Worm (Caenorhabditis elegans) whole organism, late embryonic: Measurements from ENCODE around the gene R148.4.

Experiments used
- C08G9.2 ChIP-seq: sonication (generic microtip); optimal IDR thresholded peaks from 2 replicates; lab custom pipeline; 2016; ENCODE audit warnings: mild to moderate bottlenecking, missing genetic modification characterization, moderate library complexity, missing compliant biosample characterization
- F13H6.1 ChIP-seq: sonication (generic microtip); optimal IDR thresholded peaks from 2 replicates; lab custom pipeline; 2016; ENCODE audit warnings: missing genetic modification characterization, missing compliant biosample characterization
- K02D7.2 ChIP-seq: sonication (generic microtip); optimal IDR thresholded peaks from 2 replicates; lab custom pipeline; 2017; ENCODE audit warnings: mild to moderate bottlenecking, missing genetic modification characterization, missing compliant biosample characterization
- T23F11.4 ChIP-seq: fragments of 200-800 bp; sonication (Bioruptor generic); optimal IDR thresholded peaks from 2 replicates; lab custom pipeline; 2018; ENCODE audit warnings: mild to moderate bottlenecking, missing genetic modification characterization, missing compliant biosample characterization
- Y22D7AL.16 ChIP-seq: sonication (generic microtip); optimal IDR thresholded peaks from 2 replicates; lab custom pipeline; 2016; ENCODE audit warnings: missing genetic modification characterization, missing compliant biosample characterization
- ahr-1 ChIP-seq: sonication (generic microtip); optimal IDR thresholded peaks from 2 replicates; lab custom pipeline; 2016; ENCODE audit warnings: missing genetic modification characterization, missing compliant biosample characterization
- ama-1 ChIP-seq: fragments of 150-350 bp; optimal IDR thresholded peaks from 2 replicates; lab custom pipeline; 2014
- ceh-14 ChIP-seq: sonication (generic microtip); optimal IDR thresholded peaks from 2 replicates; lab custom pipeline; 2016; ENCODE audit warnings: missing genotype, missing genetic modification characterization, missing compliant biosample characterization
- ceh-19 ChIP-seq: fragments of 200-800 bp; sonication (Bioruptor generic); optimal IDR thresholded peaks from 2 replicates; lab custom pipeline; 2018; ENCODE audit warnings: mild to moderate bottlenecking, missing genetic modification characterization, missing compliant biosample characterization
- ceh-22 ChIP-seq: sonication (generic microtip); optimal IDR thresholded peaks from 2 replicates; lab custom pipeline; 2017; ENCODE audit warnings: missing biosample characterization, missing genetic modification characterization
- ceh-30 ChIP-seq: fragments of 150-350 bp; optimal IDR thresholded peaks from 2 replicates; lab custom pipeline; 2014; ENCODE audit warnings: missing biosample characterization, missing genetic modification characterization
- ceh-34 ChIP-seq: sonication (generic microtip); optimal IDR thresholded peaks from 2 replicates; lab custom pipeline; 2016; ENCODE audit warnings: mild to moderate bottlenecking, missing genetic modification characterization, missing compliant biosample characterization
- ceh-45 ChIP-seq: fragments of 200-800 bp; sonication (Bioruptor generic); IDR thresholded peaks from 2 replicates; pipeline ENCODE4 v1.3.6; 2022; ENCODE audit warnings: missing genetic modification reagents, missing genetic modification characterization, missing compliant biosample characterization
- ceh-48 ChIP-seq: sonication (generic microtip); optimal IDR thresholded peaks from 2 replicates; lab custom pipeline; 2016; ENCODE audit warnings: missing genetic modification characterization, inconsistent platforms, missing compliant biosample characterization
- ceh-6 ChIP-seq: fragments of 200-800 bp; sonication (Bioruptor generic); optimal IDR thresholded peaks from 2 replicates; lab custom pipeline; 2018; ENCODE audit warnings: mild to moderate bottlenecking, missing genetic modification characterization, missing compliant biosample characterization
- ceh-9 ChIP-seq: sonication (generic microtip); optimal IDR thresholded peaks from 2 replicates; lab custom pipeline; 2016; ENCODE audit warnings: mild to moderate bottlenecking, missing genetic modification characterization, inconsistent platforms, missing compliant biosample characterization
- che-1 ChIP-seq: sonication (generic microtip); optimal IDR thresholded peaks from 2 replicates; lab custom pipeline; 2016; ENCODE audit warnings: mild to moderate bottlenecking, missing genetic modification characterization, missing compliant biosample characterization
- dve-1 ChIP-seq: sonication (generic microtip); optimal IDR thresholded peaks from 2 replicates; lab custom pipeline; 2017; ENCODE audit warnings: antibody characterized with exemption, mild to moderate bottlenecking, missing genetic modification characterization, missing compliant biosample characterization
- elt-2 ChIP-seq: sonication (generic microtip); optimal IDR thresholded peaks from 2 replicates; lab custom pipeline; 2016; ENCODE audit warnings: missing genetic modification reagents, missing genetic modification characterization, missing compliant biosample characterization
- elt-4 ChIP-seq: sonication (generic microtip); optimal IDR thresholded peaks from 2 replicates; lab custom pipeline; 2016; ENCODE audit warnings: missing genetic modification characterization, missing compliant biosample characterization
- eyg-1 ChIP-seq: sonication (generic microtip); optimal IDR thresholded peaks from 2 replicates; lab custom pipeline; 2016; ENCODE audit warnings: missing genotype, missing genetic modification characterization, missing compliant biosample characterization
- fkh-10 ChIP-seq: fragments of 150-350 bp; optimal IDR thresholded peaks from 2 replicates; lab custom pipeline; 2014; ENCODE audit warnings: missing biosample characterization, missing genetic modification reagents, missing genetic modification characterization
- fkh-6 ChIP-seq: sonication (generic microtip); optimal IDR thresholded peaks from 2 replicates; lab custom pipeline; 2016; ENCODE audit warnings: missing genetic modification characterization, missing compliant biosample characterization
- gmeb-2 ChIP-seq: sonication (generic microtip); optimal IDR thresholded peaks from 2 replicates; lab custom pipeline; 2016; ENCODE audit warnings: missing genetic modification characterization, inconsistent platforms, missing compliant biosample characterization
- hlh-13 ChIP-seq: fragments of 200-800 bp; sonication (Bioruptor generic); optimal IDR thresholded peaks from 2 replicates; lab custom pipeline; 2018; ENCODE audit warnings: mild to moderate bottlenecking, missing genetic modification characterization, missing compliant biosample characterization
- hlh-30 ChIP-seq: sonication (generic microtip); optimal IDR thresholded peaks from 2 replicates; lab custom pipeline; 2017; ENCODE audit warnings: antibody characterized with exemption, missing genetic modification characterization, missing compliant biosample characterization; ENCODE audit not compliant: insufficient read depth
- hlh-6 ChIP-seq: sonication (generic microtip); optimal IDR thresholded peaks from 2 replicates; lab custom pipeline; 2016; ENCODE audit warnings: missing genotype, missing genetic modification characterization, missing compliant biosample characterization
- hlh-8 ChIP-seq: sonication (generic microtip); optimal IDR thresholded peaks from 2 replicates; lab custom pipeline; 2016; ENCODE audit warnings: missing genotype, missing genetic modification characterization, missing compliant biosample characterization
- lim-6 ChIP-seq: sonication (generic microtip); optimal IDR thresholded peaks from 2 replicates; lab custom pipeline; 2016; ENCODE audit warnings: missing genetic modification characterization, missing compliant biosample characterization
- lin-11 ChIP-seq: fragments of 200-800 bp; sonication (Bioruptor generic); optimal IDR thresholded peaks from 2 replicates; lab custom pipeline; 2018; ENCODE audit warnings: mild to moderate bottlenecking, missing genetic modification characterization, missing compliant biosample characterization
- mec-3 ChIP-seq: sonication (generic microtip); optimal IDR thresholded peaks from 2 replicates; lab custom pipeline; 2016; ENCODE audit warnings: borderline replicate concordance, missing genetic modification characterization, missing compliant biosample characterization
- nhr-11 ChIP-seq: fragments of 150-350 bp; optimal IDR thresholded peaks from 2 replicates; lab custom pipeline; 2014; ENCODE audit warnings: missing biosample characterization, missing genetic modification characterization
- nhr-232 ChIP-seq: sonication (generic microtip); optimal IDR thresholded peaks from 2 replicates; lab custom pipeline; 2016; ENCODE audit warnings: missing genetic modification characterization, missing compliant biosample characterization
- npax-4 ChIP-seq: sonication (generic microtip); optimal IDR thresholded peaks from 2 replicates; lab custom pipeline; 2016; ENCODE audit warnings: missing genetic modification characterization, missing compliant biosample characterization
- odd-2 ChIP-seq: sonication (generic microtip); optimal IDR thresholded peaks from 2 replicates; lab custom pipeline; 2017; ENCODE audit warnings: antibody characterized with exemption, mild to moderate bottlenecking, missing genetic modification characterization, missing compliant biosample characterization
- pag-3 ChIP-seq: sonication (generic microtip); optimal IDR thresholded peaks from 2 replicates; lab custom pipeline; 2016; ENCODE audit warnings: missing compliant biosample characterization, missing genetic modification characterization, borderline replicate concordance
- pat-9 ChIP-seq: fragments of 200-800 bp; sonication (Bioruptor generic); optimal IDR thresholded peaks from 2 replicates; lab custom pipeline; 2018; ENCODE audit warnings: mild to moderate bottlenecking, missing genetic modification characterization, moderate library complexity, missing compliant biosample characterization
- pax-1 ChIP-seq: fragments of 150-350 bp; optimal IDR thresholded peaks from 2 replicates; lab custom pipeline; 2014; ENCODE audit warnings: missing biosample characterization, missing genetic modification characterization
- pha-4 ChIP-seq: fragments of 150-350 bp; optimal IDR thresholded peaks from 2 replicates; lab custom pipeline; 2018; ENCODE audit warnings: missing biosample characterization, missing genetic modification reagents, missing genetic modification characterization
- pqm-1 ChIP-seq: sonication (generic microtip); optimal IDR thresholded peaks from 2 replicates; lab custom pipeline; 2016; ENCODE audit warnings: missing genetic modification characterization, missing compliant biosample characterization
- rnt-1 ChIP-seq: sonication (generic microtip); optimal IDR thresholded peaks from 2 replicates; lab custom pipeline; 2016; ENCODE audit warnings: missing genetic modification characterization, missing compliant biosample characterization
- sdc-2 ChIP-seq: sonication (generic microtip); optimal IDR thresholded peaks from 2 replicates; lab custom pipeline; 2016; ENCODE audit warnings: missing genotype, missing genetic modification characterization, missing compliant biosample characterization
- sox-2 ChIP-seq: fragments of 200-800 bp; sonication (Bioruptor generic); IDR thresholded peaks from 2 replicates; pipeline ENCODE4 v1.3.6; 2022; ENCODE audit warnings: missing genetic modification reagents, missing genetic modification characterization, missing compliant biosample characterization
- syd-9 ChIP-seq: sonication (generic microtip); optimal IDR thresholded peaks from 2 replicates; lab custom pipeline; 2016; ENCODE audit warnings: mild to moderate bottlenecking, missing genetic modification characterization, moderate library complexity, missing compliant biosample characterization
- tbx-7 ChIP-seq: sonication (generic microtip); optimal IDR thresholded peaks from 2 replicates; lab custom pipeline; 2016; ENCODE audit warnings: missing genotype, missing genetic modification characterization, missing compliant biosample characterization
- ttx-3 ChIP-seq: sonication (generic microtip); optimal IDR thresholded peaks from 2 replicates; lab custom pipeline; 2016; ENCODE audit warnings: missing genetic modification reagents, missing genetic modification characterization, missing compliant biosample characterization
- unc-3 ChIP-seq, 2 experiments: fragments of 200-800 bp in 1 of 2; sonication (Bioruptor generic) in 1 of 2; sonication (generic microtip) in 1 of 2; conservative IDR thresholded peaks in 1 of 2; optimal IDR thresholded peaks in 1 of 2; 2 replicates each; pipeline versions ENCODE4 v1.3.6 to Lab custom; 2016 to 2022; ENCODE audit warnings: missing compliant biosample characterization in 2 of 2, missing genetic modification characterization in 2 of 2, missing genetic modification reagents in 1 of 2
- unc-42 ChIP-seq: sonication (generic microtip); optimal IDR thresholded peaks from 2 replicates; lab custom pipeline; 2016; ENCODE audit warnings: missing genotype, missing genetic modification characterization, missing compliant biosample characterization
- unc-86 ChIP-seq: sonication (generic microtip); optimal IDR thresholded peaks from 2 replicates; lab custom pipeline; 2016; ENCODE audit warnings: missing genetic modification characterization, missing compliant biosample characterization
- zip-5 ChIP-seq: sonication (generic microtip); optimal IDR thresholded peaks from 2 replicates; lab custom pipeline; 2016; ENCODE audit warnings: missing genetic modification characterization, missing compliant biosample characterization

Gene R148.4

DNA sequence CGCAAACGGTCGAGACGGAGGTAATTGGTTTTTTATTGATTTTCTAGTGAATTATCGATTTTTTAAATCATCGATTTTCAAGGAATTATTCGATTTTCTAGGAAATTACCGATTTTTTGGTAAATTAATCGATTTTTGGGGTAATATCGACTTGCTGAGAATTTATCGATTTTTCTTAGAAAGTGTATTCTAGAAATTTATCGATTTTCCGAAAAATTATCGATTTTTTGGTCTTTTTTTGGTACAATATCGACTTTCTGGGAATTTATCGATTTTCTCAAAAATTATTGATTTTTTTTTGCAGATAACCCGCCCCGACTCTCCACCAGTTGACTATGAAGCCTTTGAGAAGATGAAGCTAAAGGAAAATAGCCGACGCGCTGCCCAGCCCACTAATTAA, 854 bp upstream of the R148.4 start:
- peak; percentile 81 for TF ChIP-seq ceh-48 (tag; lab: Kevin White, UChicago)
- TF ChIP-seq ceh-30 (tag; lab: Kevin White, UChicago): no peak
- TF ChIP-seq ceh-9 (tag; lab: Kevin White, UChicago): no peak

DNA sequence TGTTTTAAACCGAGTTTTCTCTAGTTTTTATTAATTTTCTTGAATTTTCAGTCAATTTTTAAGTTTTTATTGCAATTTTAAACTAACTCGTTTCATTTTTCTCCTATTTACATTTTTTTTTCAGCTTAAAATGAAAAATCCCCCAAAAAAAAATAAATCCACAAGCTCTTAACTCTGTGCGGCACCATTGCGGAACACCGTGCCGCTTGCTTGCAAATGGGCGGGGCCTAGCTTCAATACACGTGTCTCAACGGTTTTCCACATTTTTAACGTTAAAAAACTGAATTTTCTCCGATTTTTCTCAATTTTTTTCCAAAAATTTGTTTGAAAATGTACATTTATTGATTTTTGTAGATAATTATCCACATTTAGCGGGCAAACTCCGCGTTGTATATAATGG, 3.6 kb downstream of the R148.4 start, which contains the start of gene R148.3:
Gene R148.3 (plus strand): TSS at position 347 of the 400 bp plus-strand sequence.
- TF ChIP-seq zip-5 (tag; lab: Kevin White, UChicago) (peak; percentile 72), hlh-30 (tag; lab: Kevin White, UChicago) (no peak), nhr-11 (no peak), pag-3 (tag; lab: Kevin White, UChicago) (no peak), ceh-30 (tag; lab: Kevin White, UChicago) (peak; percentile 6), ahr-1 (tag; lab: Kevin White, UChicago) (peak; percentile 85), tbx-7 (no peak), nhr-232 (tag; lab: Kevin White, UChicago) (peak; percentile 78), pat-9 (tag; lab: Kevin White, UChicago) (peak; percentile 75), fkh-10 (GFP tag; lab: Kevin White, UChicago) (no peak), pqm-1 (no peak), lim-6 (tag; lab: Kevin White, UChicago) (peak; percentile 62), gmeb-2 (tag; lab: Kevin White, UChicago) (peak; percentile 84), che-1 (tag; lab: Kevin White, UChicago) (peak; percentile 74), mec-3 (no peak), T23F11.4 (GFP tag; lab: Kevin White, UChicago) (peak; percentile 68), dve-1 (tag; lab: Kevin White, UChicago) (peak; percentile 20), ceh-14 (tag; lab: Kevin White, UChicago) (peak; percentile 91), fkh-6 (tag; lab: Kevin White, UChicago) (peak; percentile 83), unc-86 (tag; lab: Kevin White, UChicago) (peak; percentile 87), rnt-1 (tag; lab: Kevin White, UChicago) (peak; percentile 71), lin-11 (tag; lab: Kevin White, UChicago) (peak; percentile 68), unc-3 (GFP tag; conservative IDR thresholded peaks at IDR 0.05; lab: Robert Waterston, UW) (peak; percentile 51; the same call in 1 of the 2 replicates), unc-3 (tag; optimal IDR thresholded peaks at IDR 0.05; lab: Kevin White, UChicago) (peak; percentile 81), Y22D7AL.16 (tag; lab: Kevin White, UChicago) (peak; percentile 67), ceh-9 (tag; lab: Kevin White, UChicago) (no peak), pax-1 (tag; lab: Kevin White, UChicago) (no peak), ceh-48 (tag; lab: Kevin White, UChicago) (peak; percentile 52), elt-2 (tag; lab: Kevin White, UChicago) (peak; percentile 88), C08G9.2 (tag; lab: Kevin White, UChicago) (peak; percentile 64), K02D7.2 (peak; percentile 76), elt-4 (no peak), sox-2 (GFP tag; lab: Robert Waterston, UW) (no peak), hlh-8 (tag; lab: Kevin White, UChicago) (peak; percentile 75), ceh-19 (peak; percentile 72), unc-42 (tag; lab: Kevin White, UChicago) (peak; percentile 22), odd-2 (tag; lab: Kevin White, UChicago) (peak; percentile 81), ttx-3 (tag; lab: Kevin White, UChicago) (peak; percentile 85), syd-9 (tag; lab: Kevin White, UChicago) (peak; percentile 66), ceh-45 (GFP tag; lab: Robert Waterston, UW) (0 out of 2 replicates have a peak, but pooled peaks have one; percentile 45), pha-4 (no peak), ama-1 (lab: Kevin White, UChicago) (no peak), eyg-1 (tag; lab: Kevin White, UChicago) (peak; percentile 33), ceh-34 (peak; percentile 74), sdc-2 (tag; lab: Kevin White, UChicago) (peak; percentile 55), hlh-13 (GFP tag; lab: Kevin White, UChicago) (peak; percentile 15), hlh-6 (tag; lab: Kevin White, UChicago) (peak; percentile 86), ceh-22 (tag; lab: Kevin White, UChicago) (no peak), F13H6.1 (peak; percentile 77), npax-4 (tag; lab: Kevin White, UChicago) (peak; percentile 70), ceh-6 (peak; percentile 37)
